Worm (Caenorhabditis elegans) whole organism, L2 larva: ENCODE results near the gene F28C6.10.

Source experiments
- C34F6.9 ChIP-seq: fragments of 150-350 bp; optimal IDR thresholded peaks from 2 replicates; lab custom pipeline; 2014; ENCODE audit warnings: missing biosample characterization, missing genetic modification characterization
- F13H6.1 ChIP-seq: sonication (generic microtip); optimal IDR thresholded peaks from 2 replicates; lab custom pipeline; 2016; ENCODE audit warnings: missing genetic modification characterization, missing compliant biosample characterization
- R02D3.7 ChIP-seq: fragments of 150-350 bp; optimal IDR thresholded peaks from 2 replicates; lab custom pipeline; 2014; ENCODE audit warnings: missing biosample characterization, missing genetic modification characterization
- Y55F3AM.14 ChIP-seq: fragments of 200-800 bp; sonication (Bioruptor generic); optimal IDR thresholded peaks from 2 replicates; lab custom pipeline; 2018; ENCODE audit warnings: mild to moderate bottlenecking, missing genetic modification characterization, missing compliant biosample characterization
- alr-1 ChIP-seq: fragments of 150-350 bp; optimal IDR thresholded peaks from 2 replicates; lab custom pipeline; 2014; ENCODE audit warnings: missing biosample characterization, missing genetic modification characterization
- blmp-1 ChIP-seq: sonication (generic microtip); optimal IDR thresholded peaks from 2 replicates; lab custom pipeline; 2017; ENCODE audit warnings: missing genetic modification characterization, mild to moderate bottlenecking, missing compliant biosample characterization, antibody characterized with exemption, moderate library complexity; ENCODE audit not compliant: insufficient read depth
- ceh-82 ChIP-seq: fragments of 150-350 bp; optimal IDR thresholded peaks from 2 replicates; lab custom pipeline; 2014; ENCODE audit warnings: missing biosample characterization, missing genetic modification characterization
- crh-2 ChIP-seq: sonication (generic microtip); optimal IDR thresholded peaks from 2 replicates; lab custom pipeline; 2017; ENCODE audit warnings: missing biosample characterization, missing genetic modification characterization
- egl-27 ChIP-seq: sonication (generic microtip); optimal IDR thresholded peaks from 3 replicates; lab custom pipeline; 2017; ENCODE audit warnings: missing biosample characterization, missing genetic modification reagents, missing genetic modification characterization
- elt-1 ChIP-seq: fragments of 150-350 bp; optimal IDR thresholded peaks from 2 replicates; lab custom pipeline; 2014; ENCODE audit warnings: missing biosample characterization, missing genetic modification characterization
- fos-1 ChIP-seq: fragments of 150-350 bp; optimal IDR thresholded peaks from 2 replicates; lab custom pipeline; 2014; ENCODE audit warnings: missing biosample characterization, missing genetic modification characterization
- gmeb-1 ChIP-seq: fragments of 150-350 bp; optimal IDR thresholded peaks from 2 replicates; lab custom pipeline; 2014; ENCODE audit warnings: missing biosample characterization, missing genetic modification characterization
- lin-11 ChIP-seq: fragments of 150-350 bp; sonication (generic microtip); optimal IDR thresholded peaks from 2 replicates; lab custom pipeline; 2014; ENCODE audit warnings: missing biosample characterization, missing genetic modification characterization, inconsistent platforms, mixed read lengths
- lin-13 ChIP-seq: fragments of 150-350 bp; optimal IDR thresholded peaks from 2 replicates; lab custom pipeline; 2014; ENCODE audit warnings: missing biosample characterization, missing genetic modification reagents, missing genetic modification characterization
- lin-39 ChIP-seq: fragments of 150-350 bp; optimal IDR thresholded peaks from 2 replicates; lab custom pipeline; 2014; ENCODE audit warnings: missing biosample characterization, missing genetic modification reagents, missing genetic modification characterization
- lsy-2 ChIP-seq, 2 experiments: fragments of 150-350 bp in 1 of 2; sonication (generic microtip) in 1 of 2; optimal IDR thresholded peaks; 2 replicates each; lab custom pipeline; 2014 to 2017; ENCODE audit warnings: missing biosample characterization in 2 of 2, missing genetic modification characterization in 2 of 2
- mab-5 ChIP-seq: fragments of 150-350 bp; optimal IDR thresholded peaks from 2 replicates; lab custom pipeline; 2014; ENCODE audit warnings: missing biosample characterization, missing genetic modification characterization
- mdl-1 ChIP-seq, 2 experiments: fragments of 150-350 bp in 1 of 2; sonication (generic microtip) in 1 of 2; optimal IDR thresholded peaks; 2 replicates each; lab custom pipeline; 2017; ENCODE audit warnings: missing biosample characterization in 2 of 2, missing genetic modification characterization in 2 of 2
- nhr-10 ChIP-seq: sonication (generic microtip); optimal IDR thresholded peaks from 2 replicates; lab custom pipeline; 2017; ENCODE audit warnings: missing biosample characterization, missing genetic modification characterization
- nhr-129 ChIP-seq: fragments of 150-350 bp; optimal IDR thresholded peaks from 2 replicates; lab custom pipeline; 2014; ENCODE audit warnings: missing biosample characterization, missing genetic modification characterization
- nhr-21 ChIP-seq: fragments of 150-350 bp; optimal IDR thresholded peaks from 2 replicates; lab custom pipeline; 2014; ENCODE audit warnings: missing biosample characterization, missing genetic modification characterization
- nhr-23 ChIP-seq: fragments of 150-350 bp; optimal IDR thresholded peaks from 2 replicates; lab custom pipeline; 2014; ENCODE audit warnings: missing biosample characterization, missing genetic modification reagents, missing genetic modification characterization
- nhr-25 ChIP-seq: fragments of 150-350 bp; sonication (generic microtip); optimal IDR thresholded peaks from 3 replicates; lab custom pipeline; 2014; ENCODE audit warnings: missing biosample characterization, missing genetic modification characterization
- nhr-6 ChIP-seq: fragments of 150-350 bp; optimal IDR thresholded peaks from 2 replicates; lab custom pipeline; 2014; ENCODE audit warnings: missing biosample characterization, missing genetic modification characterization
- nhr-77 ChIP-seq: fragments of 150-350 bp; optimal IDR thresholded peaks from 2 replicates; lab custom pipeline; 2014; ENCODE audit warnings: missing biosample characterization, missing genetic modification characterization
- sem-4 ChIP-seq: fragments of 150-350 bp; optimal IDR thresholded peaks from 2 replicates; lab custom pipeline; 2014; ENCODE audit warnings: missing biosample characterization, missing genetic modification reagents, missing genetic modification characterization
- skn-1 ChIP-seq: sonication (generic microtip); optimal IDR thresholded peaks from 2 replicates; lab custom pipeline; 2017; ENCODE audit warnings: missing biosample characterization, missing genetic modification characterization
- sma-3 ChIP-seq: sonication (generic microtip); optimal IDR thresholded peaks from 2 replicates; lab custom pipeline; 2016; ENCODE audit warnings: missing genetic modification reagents, missing genetic modification characterization, missing compliant biosample characterization
- sma-9 ChIP-seq, 2 experiments: fragments of 150-350 bp in 1 of 2; sonication (generic microtip) in 1 of 2; optimal IDR thresholded peaks; 2 replicates each; lab custom pipeline; 2014 to 2016; ENCODE audit warnings: missing genetic modification characterization in 2 of 2, mild to moderate bottlenecking in 1 of 2, missing biosample characterization in 1 of 2, missing compliant biosample characterization in 1 of 2, missing genetic modification reagents in 1 of 2, moderate library complexity in 1 of 2
- snpc-4 ChIP-seq: fragments of 150-350 bp; optimal IDR thresholded peaks from 2 replicates; lab custom pipeline; 2014; ENCODE audit warnings: missing biosample characterization, missing genetic modification characterization
- unc-55 ChIP-seq: fragments of 150-350 bp; sonication (generic microtip); optimal IDR thresholded peaks from 3 replicates; lab custom pipeline; 2014; ENCODE audit warnings: missing biosample characterization, missing genetic modification reagents, missing genetic modification characterization
- zag-1 ChIP-seq: fragments of 150-350 bp; optimal IDR thresholded peaks from 2 replicates; lab custom pipeline; 2014; ENCODE audit warnings: missing biosample characterization, missing genetic modification characterization
- ztf-1 ChIP-seq: fragments of 200-800 bp; sonication (Bioruptor generic); conservative IDR thresholded peaks from 2 replicates; pipeline ENCODE4 v1.3.6; 2022; ENCODE audit warnings: missing genetic modification characterization, missing compliant biosample characterization
- ztf-11 ChIP-seq: sonication (generic microtip); optimal IDR thresholded peaks from 2 replicates; lab custom pipeline; 2017; ENCODE audit warnings: missing biosample characterization, missing genetic modification characterization
- ztf-4 ChIP-seq: fragments of 150-350 bp; optimal IDR thresholded peaks from 2 replicates; lab custom pipeline; 2014; ENCODE audit warnings: missing biosample characterization, missing genetic modification characterization

F28C6.10 gene

DNA sequence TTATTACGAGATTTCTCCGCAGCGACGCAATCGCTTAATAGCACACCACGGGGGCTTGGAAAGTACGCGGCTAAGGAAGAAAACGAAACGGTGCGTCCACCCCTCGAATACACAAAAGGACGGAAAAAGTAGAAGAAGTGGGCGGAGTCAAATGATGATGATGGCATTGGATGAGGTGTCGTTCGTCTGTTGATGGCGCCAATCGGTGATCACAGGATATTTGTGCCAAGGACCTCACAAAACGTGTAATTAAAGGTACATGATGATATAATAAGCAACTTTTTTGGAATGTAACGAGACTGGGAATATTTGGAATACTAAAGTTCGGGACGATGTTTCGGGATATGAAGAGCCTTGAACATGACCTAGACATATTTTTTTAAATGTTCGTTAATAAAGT, 26.6 kb downstream of the F28C6.10 start, which contains the start of gene cutl-12:
cutl-12 (minus strand) TSS at position 101 of the 400 bp plus-strand sequence.
- no peak for TF ChIP-seq R02D3.7 (tag; lab: Kevin White, UChicago)
- no peak for TF ChIP-seq nhr-6
- no peak for TF ChIP-seq egl-27 (tag; lab: Kevin White, UChicago)
- no peak for TF ChIP-seq ceh-82 (tag; lab: Kevin White, UChicago)
- no peak for TF ChIP-seq gmeb-1 (tag; lab: Kevin White, UChicago)
- TF ChIP-seq sma-9 (GFP tag; optimal IDR thresholded peaks at IDR 0.05; lab: Kevin White, UChicago), result no peak
- no peak for TF ChIP-seq sma-9 (tag; optimal IDR thresholded peaks at IDR 0.05; lab: Kevin White, UChicago)
- no peak for TF ChIP-seq unc-55 (GFP tag; lab: Kevin White, UChicago)
- TF ChIP-seq ztf-11 (tag; lab: Kevin White, UChicago), result no peak
- TF ChIP-seq skn-1 (tag; lab: Kevin White, UChicago), result no peak
- no peak for TF ChIP-seq nhr-129 (tag; lab: Kevin White, UChicago)
- no peak for TF ChIP-seq fos-1 (tag; lab: Kevin White, UChicago)
- TF ChIP-seq lin-11 (tag; lab: Kevin White, UChicago), result no peak
- TF ChIP-seq alr-1, result no peak
- no peak for TF ChIP-seq zag-1
- TF ChIP-seq, all 48 proteins: peak for 0

DNA sequence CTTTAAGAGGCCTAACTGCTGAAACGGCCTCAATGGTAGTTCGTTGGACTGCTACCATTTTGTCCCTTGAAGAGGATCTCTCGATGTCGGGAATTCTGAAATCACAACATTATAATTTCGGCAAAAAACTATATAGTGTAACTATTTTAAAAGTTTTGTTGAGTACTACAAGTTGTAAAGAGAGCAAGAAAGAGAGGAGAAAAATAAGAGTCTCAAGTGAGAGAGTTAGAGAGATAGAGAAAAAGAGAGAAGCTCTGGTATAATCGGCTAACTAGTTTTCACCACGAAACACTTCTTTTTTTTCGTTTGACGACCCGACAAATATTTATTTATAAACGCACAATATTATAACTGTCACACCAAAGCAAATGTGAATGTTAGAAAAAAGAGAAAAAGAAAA, 29.9 kb downstream of the F28C6.10 start, which contains the start of gene vab-9:
vab-9 (minus strand) TSS at position 101 of the 400 bp plus-strand sequence.
- TF ChIP-seq lin-39 (tag; lab: Kevin White, UChicago) (no peak), elt-1 (tag; lab: Kevin White, UChicago) (no peak), C34F6.9 (tag; lab: Kevin White, UChicago) (no peak), ztf-4 (tag; lab: Kevin White, UChicago) (no peak), ceh-82 (tag; lab: Kevin White, UChicago) (no peak), mdl-1 (tag; optimal IDR thresholded peaks at IDR 0.05; lab: Kevin White, UChicago) (no peak), Y55F3AM.14 (GFP tag; lab: Kevin White, UChicago) (no peak), nhr-25 (no peak), lin-11 (tag; lab: Kevin White, UChicago) (no peak), lin-13 (GFP tag; lab: Kevin White, UChicago) (no peak), skn-1 (tag; lab: Kevin White, UChicago) (no peak), sem-4 (no peak)

DNA sequence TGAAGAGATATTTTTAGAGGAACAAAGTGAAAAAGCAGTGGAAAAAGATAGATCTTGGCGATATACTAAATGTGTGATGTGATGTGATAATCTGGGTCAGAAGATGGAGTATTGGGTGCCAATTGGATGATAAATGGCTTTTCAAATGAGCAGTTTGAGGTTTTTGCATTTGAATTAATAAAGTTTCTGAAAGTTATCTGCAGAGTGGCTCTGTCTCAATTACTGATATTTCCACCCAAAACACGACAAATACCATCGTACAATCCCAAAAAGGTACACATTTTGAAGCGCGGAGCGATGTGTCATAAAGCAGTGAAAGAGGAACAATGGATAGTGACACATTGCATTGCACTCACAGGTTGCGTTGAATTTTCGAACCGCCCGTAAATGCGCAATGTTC, 31.8 kb downstream of the F28C6.10 start:
- TF ChIP-seq lsy-2 (tag; optimal IDR thresholded peaks at IDR 0.05; lab: Kevin White, UChicago) (no peak), nhr-10 (tag; lab: Kevin White, UChicago) (no peak), nhr-23 (tag; lab: Kevin White, UChicago) (no peak), zag-1 (no peak), skn-1 (tag; lab: Kevin White, UChicago) (no peak), mab-5 (no peak), F13H6.1 (no peak), lin-13 (GFP tag; lab: Kevin White, UChicago) (no peak), crh-2 (no peak), sma-3 (GFP tag; lab: Kevin White, UChicago) (no peak), Y55F3AM.14 (GFP tag; lab: Kevin White, UChicago) (no peak), lin-11 (tag; lab: Kevin White, UChicago) (no peak), ztf-1 (no peak)

DNA sequence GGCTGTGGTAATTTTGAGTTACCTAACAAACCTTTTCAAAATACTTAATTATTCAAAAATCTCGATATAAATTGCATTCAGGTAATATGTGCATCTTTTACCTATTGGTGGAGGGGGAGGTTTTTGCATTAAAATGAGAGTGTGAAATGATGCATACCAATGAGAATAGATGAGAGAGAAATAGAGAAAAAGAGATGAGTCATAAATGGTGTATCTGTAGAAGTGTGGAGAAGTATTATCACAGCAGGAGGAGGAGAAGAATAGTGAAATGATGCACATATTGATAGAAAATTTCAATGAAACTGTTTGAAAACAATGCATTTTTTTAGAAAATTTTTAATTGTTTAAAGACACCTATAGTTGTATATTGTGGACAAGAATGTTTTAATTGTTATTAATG, 32.7 kb downstream of the F28C6.10 start:
- TF ChIP-seq crh-2, result peak; percentile 24
- peak; percentile 5 for TF ChIP-seq C34F6.9 (tag; lab: Kevin White, UChicago)
- TF ChIP-seq nhr-23 (tag; lab: Kevin White, UChicago), result no peak
- no peak for TF ChIP-seq lin-11 (tag; lab: Kevin White, UChicago)
- no peak for TF ChIP-seq sma-9 (GFP tag; optimal IDR thresholded peaks at IDR 0.05; lab: Kevin White, UChicago)
- TF ChIP-seq sma-9 (tag; optimal IDR thresholded peaks at IDR 0.05; lab: Kevin White, UChicago), result no peak
- no peak for TF ChIP-seq blmp-1 (tag; lab: Kevin White, UChicago)
- TF ChIP-seq fos-1 (tag; lab: Kevin White, UChicago), result peak; percentile 84

DNA sequence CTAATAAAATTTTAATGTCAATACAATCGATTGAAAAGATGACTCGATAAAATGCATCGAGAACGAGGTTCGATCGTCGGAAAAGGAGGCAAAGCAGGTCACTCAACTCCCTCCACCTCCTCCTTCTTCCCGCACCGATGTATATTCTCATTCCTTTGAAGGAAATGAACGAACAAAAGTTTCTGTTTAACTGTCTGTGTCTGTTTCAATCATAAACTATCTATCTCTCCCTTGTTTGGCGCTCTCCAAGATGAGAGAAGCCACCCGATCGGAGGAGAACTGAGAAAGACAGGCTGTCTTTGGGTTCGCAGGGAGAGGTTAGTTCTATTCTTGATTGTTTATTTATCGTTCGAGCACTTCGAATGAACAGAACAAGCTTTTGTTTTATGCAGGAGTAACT, 33.4 kb downstream of the F28C6.10 start, which contains the start of gene D2085.7:
D2085.7 (plus strand) TSS at position 251 of the 400 bp plus-strand sequence.
- TF ChIP-seq nhr-21 (tag; lab: Kevin White, UChicago) (no peak), nhr-77 (tag; lab: Kevin White, UChicago) (no peak), snpc-4 (tag; lab: Kevin White, UChicago) (no peak), fos-1 (tag; lab: Kevin White, UChicago) (peak; percentile 63), R02D3.7 (tag; lab: Kevin White, UChicago) (no peak)
